Worm (Caenorhabditis elegans) whole organism, late embryonic: ENCODE results near the gene R06F6.12.

Experiments used
- C08G9.2 ChIP-seq: sonication (generic microtip); optimal IDR thresholded peaks from 2 replicates; lab custom pipeline; 2016; ENCODE audit warnings: mild to moderate bottlenecking, missing genetic modification characterization, moderate library complexity, missing compliant biosample characterization
- C38D4.7 ChIP-seq: fragments of 200-800 bp; sonication (Bioruptor generic); optimal IDR thresholded peaks from 2 replicates; lab custom pipeline; 2018; ENCODE audit warnings: mild to moderate bottlenecking, missing genetic modification characterization, moderate library complexity, missing compliant biosample characterization
- F13H6.1 ChIP-seq: sonication (generic microtip); optimal IDR thresholded peaks from 2 replicates; lab custom pipeline; 2016; ENCODE audit warnings: missing genetic modification characterization, missing compliant biosample characterization
- ceh-14 ChIP-seq: sonication (generic microtip); optimal IDR thresholded peaks from 2 replicates; lab custom pipeline; 2016; ENCODE audit warnings: missing genotype, missing genetic modification characterization, missing compliant biosample characterization
- ceh-2 ChIP-seq: sonication (generic microtip); optimal IDR thresholded peaks from 2 replicates; lab custom pipeline; 2016; ENCODE audit warnings: missing genotype, missing genetic modification characterization, missing compliant biosample characterization
- ceh-24 ChIP-seq: sonication (generic microtip); optimal IDR thresholded peaks from 2 replicates; lab custom pipeline; 2016; ENCODE audit warnings: mild to moderate bottlenecking, missing genetic modification characterization, missing compliant biosample characterization
- ceh-30 ChIP-seq: fragments of 150-350 bp; optimal IDR thresholded peaks from 2 replicates; lab custom pipeline; 2014; ENCODE audit warnings: missing biosample characterization, missing genetic modification characterization
- ceh-34 ChIP-seq: sonication (generic microtip); optimal IDR thresholded peaks from 2 replicates; lab custom pipeline; 2016; ENCODE audit warnings: mild to moderate bottlenecking, missing genetic modification characterization, missing compliant biosample characterization
- ceh-45 ChIP-seq: fragments of 200-800 bp; sonication (Bioruptor generic); IDR thresholded peaks from 2 replicates; pipeline ENCODE4 v1.3.6; 2022; ENCODE audit warnings: missing genetic modification reagents, missing genetic modification characterization, missing compliant biosample characterization
- ceh-48 ChIP-seq: sonication (generic microtip); optimal IDR thresholded peaks from 2 replicates; lab custom pipeline; 2016; ENCODE audit warnings: missing genetic modification characterization, inconsistent platforms, missing compliant biosample characterization
- ceh-9 ChIP-seq: sonication (generic microtip); optimal IDR thresholded peaks from 2 replicates; lab custom pipeline; 2016; ENCODE audit warnings: mild to moderate bottlenecking, missing genetic modification characterization, inconsistent platforms, missing compliant biosample characterization
- che-1 ChIP-seq: sonication (generic microtip); optimal IDR thresholded peaks from 2 replicates; lab custom pipeline; 2016; ENCODE audit warnings: mild to moderate bottlenecking, missing genetic modification characterization, missing compliant biosample characterization
- dve-1 ChIP-seq: sonication (generic microtip); optimal IDR thresholded peaks from 2 replicates; lab custom pipeline; 2017; ENCODE audit warnings: antibody characterized with exemption, mild to moderate bottlenecking, missing genetic modification characterization, missing compliant biosample characterization
- fax-1 ChIP-seq: sonication (generic microtip); optimal IDR thresholded peaks from 2 replicates; lab custom pipeline; 2016; ENCODE audit warnings: missing genotype, missing genetic modification characterization, missing compliant biosample characterization
- gmeb-2 ChIP-seq: sonication (generic microtip); optimal IDR thresholded peaks from 2 replicates; lab custom pipeline; 2016; ENCODE audit warnings: missing genetic modification characterization, inconsistent platforms, missing compliant biosample characterization
- hlh-13 ChIP-seq: fragments of 200-800 bp; sonication (Bioruptor generic); optimal IDR thresholded peaks from 2 replicates; lab custom pipeline; 2018; ENCODE audit warnings: mild to moderate bottlenecking, missing genetic modification characterization, missing compliant biosample characterization
- hlh-15 ChIP-seq: sonication (generic microtip); optimal IDR thresholded peaks from 2 replicates; lab custom pipeline; 2016; ENCODE audit warnings: missing genetic modification characterization, missing compliant biosample characterization
- hlh-8 ChIP-seq: sonication (generic microtip); optimal IDR thresholded peaks from 2 replicates; lab custom pipeline; 2016; ENCODE audit warnings: missing genotype, missing genetic modification characterization, missing compliant biosample characterization
- lim-6 ChIP-seq: sonication (generic microtip); optimal IDR thresholded peaks from 2 replicates; lab custom pipeline; 2016; ENCODE audit warnings: missing genetic modification characterization, missing compliant biosample characterization
- lin-11 ChIP-seq: fragments of 200-800 bp; sonication (Bioruptor generic); optimal IDR thresholded peaks from 2 replicates; lab custom pipeline; 2018; ENCODE audit warnings: mild to moderate bottlenecking, missing genetic modification characterization, missing compliant biosample characterization
- nfya-1 ChIP-seq: sonication (generic microtip); optimal IDR thresholded peaks from 2 replicates; lab custom pipeline; 2017; ENCODE audit warnings: missing genetic modification characterization, mild to moderate bottlenecking, missing compliant biosample characterization, antibody characterized with exemption, moderate library complexity
- pax-1 ChIP-seq: fragments of 150-350 bp; optimal IDR thresholded peaks from 2 replicates; lab custom pipeline; 2014; ENCODE audit warnings: missing biosample characterization, missing genetic modification characterization
- pha-2 ChIP-seq: sonication (generic microtip); optimal IDR thresholded peaks from 2 replicates; lab custom pipeline; 2017; ENCODE audit warnings: mild to moderate bottlenecking, missing genetic modification characterization, missing compliant biosample characterization
- pha-4 ChIP-seq: fragments of 150-350 bp; optimal IDR thresholded peaks from 2 replicates; lab custom pipeline; 2018; ENCODE audit warnings: missing biosample characterization, missing genetic modification reagents, missing genetic modification characterization
- pqm-1 ChIP-seq: sonication (generic microtip); optimal IDR thresholded peaks from 2 replicates; lab custom pipeline; 2016; ENCODE audit warnings: missing genetic modification characterization, missing compliant biosample characterization
- pros-1 ChIP-seq: fragments of 150-350 bp; optimal IDR thresholded peaks from 2 replicates; lab custom pipeline; 2014; ENCODE audit warnings: missing biosample characterization, missing genetic modification reagents, missing genetic modification characterization
- rnt-1 ChIP-seq: sonication (generic microtip); optimal IDR thresholded peaks from 2 replicates; lab custom pipeline; 2016; ENCODE audit warnings: missing genetic modification characterization, missing compliant biosample characterization
- sox-4 ChIP-seq: sonication (generic microtip); optimal IDR thresholded peaks from 2 replicates; lab custom pipeline; 2017; ENCODE audit warnings: mild to moderate bottlenecking, missing genetic modification characterization, inconsistent platforms, missing compliant biosample characterization
- syd-9 ChIP-seq: sonication (generic microtip); optimal IDR thresholded peaks from 2 replicates; lab custom pipeline; 2016; ENCODE audit warnings: mild to moderate bottlenecking, missing genetic modification characterization, moderate library complexity, missing compliant biosample characterization
- tbx-2 ChIP-seq: sonication (generic microtip); optimal IDR thresholded peaks from 2 replicates; lab custom pipeline; 2016; ENCODE audit warnings: missing genetic modification characterization, missing compliant biosample characterization
- ttx-3 ChIP-seq: sonication (generic microtip); optimal IDR thresholded peaks from 2 replicates; lab custom pipeline; 2016; ENCODE audit warnings: missing genetic modification reagents, missing genetic modification characterization, missing compliant biosample characterization
- unc-55 ChIP-seq: sonication (generic microtip); optimal IDR thresholded peaks from 2 replicates; lab custom pipeline; 2017; ENCODE audit warnings: missing biosample characterization, missing genetic modification reagents, missing genetic modification characterization
- unc-86 ChIP-seq: sonication (generic microtip); optimal IDR thresholded peaks from 2 replicates; lab custom pipeline; 2016; ENCODE audit warnings: missing genetic modification characterization, missing compliant biosample characterization
- ztf-16 ChIP-seq: sonication (generic microtip); optimal IDR thresholded peaks from 2 replicates; lab custom pipeline; 2017; ENCODE audit warnings: missing genetic modification characterization, missing compliant biosample characterization

Gene R06F6.12

DNA sequence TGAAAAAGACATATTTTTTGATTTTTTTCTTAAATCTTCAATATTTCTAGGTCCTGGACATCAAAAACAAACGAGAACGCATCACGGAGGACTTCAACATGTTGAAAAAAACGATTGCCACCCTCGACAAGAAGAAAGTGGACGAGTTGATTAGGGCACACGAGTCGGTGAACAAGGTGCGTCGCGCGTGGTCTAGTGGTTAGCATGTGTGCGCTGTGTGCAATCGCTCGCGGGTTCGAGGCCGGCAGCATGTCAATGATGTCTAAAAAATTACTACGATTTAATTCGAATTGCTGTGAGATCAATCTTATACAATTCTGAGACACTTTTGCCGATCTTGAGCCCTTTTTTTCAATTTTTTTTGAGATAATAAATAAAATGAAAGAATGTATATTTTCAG lies 16.2 kb upstream of the R06F6.12 start (continued):
- TF ChIP-seq F13H6.1 (tag; lab: Kevin White, UChicago) (peak; percentile 54), ceh-48 (tag; lab: Kevin White, UChicago) (peak; percentile 78), fax-1 (peak; percentile 73), hlh-8 (tag; lab: Kevin White, UChicago) (peak; percentile 69), ceh-14 (tag; lab: Kevin White, UChicago) (peak; percentile 58), rnt-1 (tag; lab: Kevin White, UChicago) (peak; percentile 58), C08G9.2 (tag; lab: Kevin White, UChicago) (peak; percentile 73), hlh-13 (GFP tag; lab: Kevin White, UChicago) (peak; percentile 89), pax-1 (tag; lab: Kevin White, UChicago) (no peak), C38D4.7 (GFP tag; lab: Kevin White, UChicago) (peak; percentile 83), ceh-34 (tag; lab: Kevin White, UChicago) (peak; percentile 87), sox-4 (tag; lab: Kevin White, UChicago) (peak; percentile 88), lim-6 (tag; lab: Kevin White, UChicago) (peak; percentile 70), ztf-16 (tag; lab: Kevin White, UChicago) (peak; percentile 91), dve-1 (tag; lab: Kevin White, UChicago) (peak; percentile 77), unc-55 (GFP tag; lab: Kevin White, UChicago) (no peak), ceh-2 (tag; lab: Kevin White, UChicago) (peak; percentile 76)

DNA sequence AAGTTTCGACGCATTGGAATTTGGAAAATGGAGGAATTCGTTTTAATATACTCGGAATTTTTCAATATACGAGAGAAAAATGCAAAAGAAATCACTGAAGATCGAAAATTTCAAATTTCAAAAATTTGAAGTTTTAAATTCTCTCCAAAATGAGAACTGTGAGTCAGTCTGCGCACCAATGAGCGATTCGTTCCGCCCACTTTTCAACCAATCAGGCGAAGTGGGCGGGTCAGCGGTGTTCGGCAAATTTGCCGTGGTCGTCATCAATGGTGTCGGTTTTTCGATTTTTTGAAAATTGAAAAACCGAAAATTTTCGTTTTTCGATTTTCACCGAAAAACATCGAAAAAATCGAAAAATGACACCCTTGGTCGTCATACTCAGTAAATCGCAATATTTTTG lies 14.7 kb upstream of the R06F6.12 start:
- TF ChIP-seq lim-6 (tag; lab: Kevin White, UChicago) (no peak), nfya-1 (tag; lab: Kevin White, UChicago) (peak; percentile 63)

ce11 chrII:10834717-10835116 lies 10.8 kb upstream of the R06F6.12 start:
- TF ChIP-seq ceh-24 (tag; lab: Kevin White, UChicago) = no peak
- no peak for TF ChIP-seq pha-2 (tag; lab: Kevin White, UChicago)
- no peak for TF ChIP-seq pqm-1
- TF ChIP-seq syd-9 (tag; lab: Kevin White, UChicago) = no peak
- TF ChIP-seq ceh-9 = no peak
- TF ChIP-seq nfya-1 (tag; lab: Kevin White, UChicago) = no peak
- TF ChIP-seq ztf-16 (tag; lab: Kevin White, UChicago) = no peak
- no peak for TF ChIP-seq pax-1 (tag; lab: Kevin White, UChicago)
- no peak for TF ChIP-seq unc-86 (tag; lab: Kevin White, UChicago)
- TF ChIP-seq tbx-2 = no peak
- no peak for TF ChIP-seq hlh-15 (tag; lab: Kevin White, UChicago)
- no peak for TF ChIP-seq pha-4 (tag; lab: Kevin White, UChicago)

- no peak for TF ChIP-seq ztf-16 (tag; lab: Kevin White, UChicago)
- TF ChIP-seq pqm-1 = no peak
- TF ChIP-seq syd-9 (tag; lab: Kevin White, UChicago) = no peak
- no peak for TF ChIP-seq gmeb-2
- TF ChIP-seq lin-11 (tag; lab: Kevin White, UChicago) = no peak
- TF ChIP-seq che-1 (tag; lab: Kevin White, UChicago) = no peak
- TF ChIP-seq ttx-3 (tag; lab: Kevin White, UChicago) = no peak
- no peak for TF ChIP-seq ceh-45 (GFP tag; lab: Robert Waterston, UW)
- TF ChIP-seq rnt-1 (tag; lab: Kevin White, UChicago) = no peak
- no peak for TF ChIP-seq pros-1 (tag; lab: Kevin White, UChicago)
- no peak for TF ChIP-seq ceh-30
Observed at ce11 chrII:10829572-10829971, 5.7 kb upstream of the R06F6.12 start.

- TF ChIP-seq ceh-9 = no peak
Observed at ce11 chrII:10829081-10829480, 5.2 kb upstream of the R06F6.12 start, which contains the start of gene VM106R.1. TSS of gene VM106R.1 (minus strand) at chrII:10829181.
